Worm (Caenorhabditis elegans): Measurements from ENCODE around the gene Y48B6A.13.

DNA sequence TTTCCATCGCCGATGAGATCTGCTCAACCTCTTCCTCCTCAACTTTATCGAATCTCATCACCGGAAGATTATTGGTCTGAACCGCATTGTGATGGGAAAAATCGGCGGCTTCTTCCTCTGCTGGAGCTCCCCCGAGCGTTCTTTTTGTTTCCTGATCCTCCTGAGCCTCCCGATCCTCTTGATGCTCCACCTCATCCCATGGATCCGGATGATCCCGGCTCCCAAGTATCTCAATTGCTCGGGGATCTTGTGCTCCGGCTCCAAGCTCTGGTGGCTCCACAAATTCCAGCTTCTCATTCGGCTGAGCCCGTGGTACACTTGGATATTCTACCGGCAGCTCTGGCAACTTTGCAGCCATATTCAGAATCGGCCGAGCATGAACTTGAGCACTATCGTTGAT is 31.9 kb upstream of the Y48B6A.13 start:
- TF ChIP-seq F49E8.2 (tag; optimal IDR thresholded peaks at IDR 0.05; ENCODE audit: borderline replicate concordance): no peak
- no peak for TF ChIP-seq hlh-11 (tag; optimal IDR thresholded peaks at IDR 0.05)
- TF ChIP-seq php-3 (GFP tag; IDR thresholded peaks at IDR 0.05): no peak
- TF ChIP-seq egl-27 (tag; optimal IDR thresholded peaks at IDR 0.05): no peak
- TF ChIP-seq madf-9 (GFP tag; conservative IDR thresholded peaks at IDR 0.05): no peak
- no peak for TF ChIP-seq aha-1 (tag)
- no peak for TF ChIP-seq ces-1 (GFP tag; optimal IDR thresholded peaks at IDR 0.05)
- TF ChIP-seq dpl-1 (GFP tag; optimal IDR thresholded peaks at IDR 0.05): no peak
- TF ChIP-seq pqm-1 (tag; optimal IDR thresholded peaks at IDR 0.05): no peak
- TF ChIP-seq T26A8.4 (GFP tag; IDR thresholded peaks at IDR 0.05): no peak
- no peak for TF ChIP-seq skn-1 (tag; optimal IDR thresholded peaks at IDR 0.05)
- TF ChIP-seq fkh-10 (GFP tag; optimal IDR thresholded peaks at IDR 0.05): no peak
- no peak for TF ChIP-seq nhr-102 (tag; optimal IDR thresholded peaks at IDR 0.05)
- TF ChIP-seq dve-1 (tag; optimal IDR thresholded peaks at IDR 0.05; ENCODE audit: insufficient read depth): no peak

Measured in whole organism, L4 larva.